Fruit fly (Drosophila melanogaster) whole organism, prepupa: ENCODE data around the gene Zwilch.
A peak's percentile ranks its signal among the peaks of the same experiment; 100 is the strongest.

Experiments
- CG11294 ChIP-seq: fragments of 200-800 bp; sonication (Bioruptor generic); IDR thresholded peaks from 2 replicates; pipeline ENCODE4 v1.3.6; 2022; ENCODE audit warnings: missing biosample characterization, missing genetic modification characterization
- fd59A ChIP-seq: fragments of 200-800 bp; sonication (Bioruptor generic); optimal IDR thresholded peaks from 2 replicates; lab custom pipeline; 2017; ENCODE audit warnings: missing biosample characterization, mild to moderate bottlenecking, missing genetic modification characterization, missing genetic modification reagents

DNA sequence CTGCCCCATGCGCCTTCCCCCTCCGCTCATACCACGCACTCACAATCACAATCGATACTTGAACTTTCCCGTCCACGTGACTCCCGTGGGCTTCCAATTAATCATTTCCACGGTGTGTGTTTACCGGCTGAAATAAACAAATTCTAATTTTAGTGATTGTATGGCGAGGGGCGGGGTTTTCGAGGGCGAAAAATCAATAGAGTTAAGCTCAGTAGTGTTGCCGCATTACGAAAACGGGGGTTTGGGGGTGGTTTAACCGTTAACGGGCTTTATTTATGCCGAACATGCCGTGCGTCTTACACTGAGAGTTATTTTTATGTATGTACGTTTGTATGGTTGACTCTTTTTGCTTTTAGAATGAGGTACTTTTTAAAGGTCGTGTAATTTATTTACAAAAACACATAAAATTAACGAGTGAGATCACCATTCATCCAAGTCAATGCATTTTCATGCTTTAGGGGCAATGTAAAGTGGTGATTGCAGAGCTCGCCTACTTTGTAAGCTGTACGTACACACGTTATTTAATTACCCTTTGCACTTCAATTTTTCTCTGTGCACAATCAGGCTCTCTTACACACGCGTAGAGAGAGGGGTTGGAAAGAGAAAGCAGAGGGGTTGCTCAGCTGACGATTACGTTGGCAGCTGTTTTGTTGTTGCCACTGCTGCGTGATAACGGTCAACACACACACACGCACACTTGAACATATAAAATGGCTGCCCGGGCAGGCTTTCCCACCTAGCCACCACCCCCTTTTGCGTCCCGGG, 9.1 kb upstream of the Zwilch start:
- TF ChIP-seq CG11294: no peak
- peak; percentile 64 for TF ChIP-seq fd59A (GFP tag; lab: Kevin White, UChicago)
